Worm (Caenorhabditis elegans) whole organism, L2 larva: Measurements from ENCODE around the gene C06G4.4.

Experiments
- aly-2 ChIP-seq: fragments of 150-350 bp; optimal IDR thresholded peaks from 2 replicates; lab custom pipeline; 2014; ENCODE audit warnings: missing biosample characterization, missing genetic modification characterization
- elt-1 ChIP-seq: fragments of 150-350 bp; optimal IDR thresholded peaks from 2 replicates; lab custom pipeline; 2014; ENCODE audit warnings: missing biosample characterization, missing genetic modification characterization
- nhr-77 ChIP-seq: fragments of 150-350 bp; optimal IDR thresholded peaks from 2 replicates; lab custom pipeline; 2014; ENCODE audit warnings: missing biosample characterization, missing genetic modification characterization
- snpc-4 ChIP-seq: fragments of 150-350 bp; optimal IDR thresholded peaks from 2 replicates; lab custom pipeline; 2014; ENCODE audit warnings: missing biosample characterization, missing genetic modification characterization
- ztf-11 ChIP-seq: sonication (generic microtip); optimal IDR thresholded peaks from 2 replicates; lab custom pipeline; 2017; ENCODE audit warnings: missing biosample characterization, missing genetic modification characterization

ce11 chrIII:8017053-8017452 lies 39.4 kb upstream of the C06G4.4 start:
- TF ChIP-seq nhr-77 (tag; lab: Kevin White, UChicago): no peak
- TF ChIP-seq snpc-4 (tag; lab: Kevin White, UChicago): no peak
- no peak for TF ChIP-seq aly-2 (tag; lab: Kevin White, UChicago)
- no peak for TF ChIP-seq ztf-11
- no peak for TF ChIP-seq elt-1 (tag; lab: Kevin White, UChicago)
